Fruit fly (Drosophila melanogaster): ENCODE results near the gene ND-42.

The ND-42 gene

dm6 chr3R:22018777-22019420, 8.6 kb upstream of the ND-42 start, which contains the start of gene Idh3b (continued):
- TF ChIP-seq Gsc (GFP tag; IDR thresholded peaks at IDR 0.05) (no peak), CG1832 (GFP tag; optimal IDR thresholded peaks at IDR 0.05) (no peak), D19A (tag; optimal IDR thresholded peaks at IDR 0.05) (no peak), CG18764 (GFP tag; optimal IDR thresholded peaks at IDR 0.05) (peak; percentile 48), CG7786 (GFP tag; optimal IDR thresholded peaks at IDR 0.05) (peak; percentile 68), jigr1 (GFP tag; IDR thresholded peaks at IDR 0.05) (no peak; the same call in 2 of the 3 replicates), sima (GFP tag; optimal IDR thresholded peaks at IDR 0.05) (no peak), nerfin-2 (GFP tag; IDR thresholded peaks at IDR 0.05; ENCODE audit: partially characterized antibody) (peak; percentile 72), CG11696 (GFP tag; IDR thresholded peaks at IDR 0.05) (no peak), CG8089 (GFP tag; optimal IDR thresholded peaks at IDR 0.05) (no peak), CTCF (GFP tag; optimal IDR thresholded peaks at IDR 0.05) (peak; percentile 40), Dll (GFP tag; IDR thresholded peaks at IDR 0.05; ENCODE audit: partially characterized antibody) (peak; percentile 97), jing (GFP tag; optimal IDR thresholded peaks at IDR 0.05) (no peak), Myb (GFP tag; optimal IDR thresholded peaks at IDR 0.05) (peak; percentile 88), CG10543 (GFP tag; optimal IDR thresholded peaks at IDR 0.05) (no peak), bbx (GFP tag; IDR thresholded peaks at IDR 0.05; ENCODE audit: partially characterized antibody) (peak; percentile 98), bsh (GFP tag; optimal IDR thresholded peaks at IDR 0.05) (no peak), Gug (GFP tag; IDR thresholded peaks at IDR 0.05) (peak; percentile 80), CG2129 (GFP tag; IDR thresholded peaks at IDR 0.05; ENCODE audit: partially characterized antibody) (peak; percentile 92), CG5245 (GFP tag; optimal IDR thresholded peaks at IDR 0.05) (peak; percentile 48), Vsx1 (GFP tag; optimal IDR thresholded peaks at IDR 0.05) (no peak), vvl (GFP tag; IDR thresholded peaks at IDR 0.05) (peak; percentile 95; the same call in 1 of the 2 replicates), lov (optimal IDR thresholded peaks at IDR 0.05) (no peak), lov (GFP tag; IDR thresholded peaks at IDR 0.05) (no peak; the same call in 2 of the 3 replicates), unc-4 (GFP tag; IDR thresholded peaks at IDR 0.05; ENCODE audit: partially characterized antibody) (peak; percentile 97), dati (GFP tag; IDR thresholded peaks at IDR 0.05) (no peak), CHES-1-like (GFP tag; optimal IDR thresholded peaks at IDR 0.05) (peak; percentile 84), CG12155 (GFP tag; optimal IDR thresholded peaks at IDR 0.05) (peak; percentile 68), ken (GFP tag; IDR thresholded peaks at IDR 0.05) (peak; percentile 85), p53 (GFP tag; optimal IDR thresholded peaks at IDR 0.05) (peak; percentile 28), Ptx1 (GFP tag; IDR thresholded peaks at IDR 0.05) (no peak), Rfx (GFP tag; IDR thresholded peaks at IDR 0.05) (no peak), CG3065 (GFP tag; optimal IDR thresholded peaks at IDR 0.05) (peak; percentile 55), trh (GFP tag; optimal IDR thresholded peaks at IDR 0.05) (peak; percentile 32), cas (GFP tag; IDR thresholded peaks at IDR 0.05) (no peak), CG8359 (GFP tag; optimal IDR thresholded peaks at IDR 0.05; ENCODE audit: borderline replicate concordance) (no peak), cato (GFP tag; optimal IDR thresholded peaks at IDR 0.05; ENCODE audit: borderline replicate concordance) (peak; percentile 23), Hmr (GFP tag; optimal IDR thresholded peaks at IDR 0.05) (no peak), CG10147 (GFP tag; optimal IDR thresholded peaks at IDR 0.05) (no peak), Pdp1 (GFP tag; optimal IDR thresholded peaks at IDR 0.05) (peak; percentile 75 to 97), Atf-2 (GFP tag; optimal IDR thresholded peaks at IDR 0.05) (peak; percentile 12), bigmax (GFP tag; optimal IDR thresholded peaks at IDR 0.05) (peak; percentile 39), CG31441 (GFP tag; IDR thresholded peaks at IDR 0.05) (no peak), CG10654 (GFP tag; optimal IDR thresholded peaks at IDR 0.05) (peak; percentile 45), cwo (GFP tag; optimal IDR thresholded peaks at IDR 0.05) (no peak), CG10431 (GFP tag; optimal IDR thresholded peaks at IDR 0.05) (no peak), CG15514 (GFP tag; optimal IDR thresholded peaks at IDR 0.05) (peak; percentile 83), BEAF-32 (GFP tag; optimal IDR thresholded peaks at IDR 0.05) (peak; percentile 94), ci (GFP tag; IDR thresholded peaks at IDR 0.05) (peak; percentile 85), fru (optimal IDR thresholded peaks at IDR 0.05) (no peak), CG11560 (tag; IDR thresholded peaks at IDR 0.05) (no peak)

Data from whole organism, embryonic.